Worm (Caenorhabditis elegans): ENCODE results near the gene F18C5.10.

ce11 chrII:6598050-6598449 lies 36.8 kb upstream of the F18C5.10 start, which contains the start of gene dnj-8:
- TF ChIP-seq him-1 (tag; optimal IDR thresholded peaks at IDR 0.05) = no peak
- TF ChIP-seq dao-5 (tag; optimal IDR thresholded peaks at IDR 0.05) = no peak

All from whole organism, L4/young adult.